Worm (Caenorhabditis elegans) whole organism, L4/young adult: Measurements from ENCODE around the gene F08F3.8.

ENCODE experiments used
- W03F9.2 ChIP-seq: fragments of 150-350 bp; optimal IDR thresholded peaks from 2 replicates; lab custom pipeline; 2014; ENCODE audit warnings: missing biosample characterization, missing genetic modification characterization
- dao-5 ChIP-seq: sonication (generic microtip); optimal IDR thresholded peaks from 2 replicates; lab custom pipeline; 2016; ENCODE audit warnings: missing genotype, missing genetic modification characterization, moderate library complexity, missing compliant biosample characterization
- him-1 ChIP-seq: sonication (generic microtip); optimal IDR thresholded peaks from 2 replicates; lab custom pipeline; 2016; ENCODE audit warnings: missing genotype, missing genetic modification reagents, missing genetic modification characterization, missing compliant biosample characterization

ce11 chrV:5447057-5447456 is 14.7 kb upstream of the F08F3.8 start:
- no peak for TF ChIP-seq W03F9.2 (tag; lab: Kevin White, UChicago)
- TF ChIP-seq dao-5 (tag; lab: Kevin White, UChicago): no peak
- no peak for TF ChIP-seq him-1 (tag; lab: Kevin White, UChicago)
